Worm (Caenorhabditis elegans) whole organism, early embryonic: ENCODE results near the gene vit-2.

ENCODE experiments used
- F13C5.2 ChIP-seq: sonication (generic microtip); optimal IDR thresholded peaks from 2 replicates; lab custom pipeline; 2017; ENCODE audit warnings: mild to moderate bottlenecking, missing genetic modification characterization, inconsistent platforms, missing compliant biosample characterization
- ceh-13 ChIP-seq: fragments of 200-800 bp; sonication (Bioruptor generic); optimal IDR thresholded peaks from 2 replicates; lab custom pipeline; 2018; ENCODE audit warnings: mild to moderate bottlenecking, missing genetic modification characterization, missing compliant biosample characterization
- ceh-36 ChIP-seq: sonication (generic microtip); optimal IDR thresholded peaks from 2 replicates; lab custom pipeline; 2016; ENCODE audit warnings: missing genetic modification characterization, inconsistent platforms, missing compliant biosample characterization
- ets-7 ChIP-seq: sonication (generic microtip); optimal IDR thresholded peaks from 2 replicates; lab custom pipeline; 2016; ENCODE audit warnings: missing genotype, missing genetic modification characterization, missing compliant biosample characterization
- flt-1 ChIP-seq: fragments of 200-800 bp; sonication (Bioruptor generic); IDR thresholded peaks from 2 replicates; pipeline ENCODE4 v1.3.6; 2022; ENCODE audit warnings: missing genetic modification characterization, missing compliant biosample characterization
- hmbx-1 ChIP-seq: sonication (generic microtip); optimal IDR thresholded peaks from 2 replicates; lab custom pipeline; 2016; ENCODE audit warnings: mild to moderate bottlenecking, missing genetic modification characterization, missing compliant biosample characterization
- hnd-1 ChIP-seq: sonication (generic microtip); optimal IDR thresholded peaks from 2 replicates; lab custom pipeline; 2016; ENCODE audit warnings: missing genetic modification characterization, missing compliant biosample characterization
- sea-1 ChIP-seq: fragments of 200-800 bp; sonication (Bioruptor generic); conservative IDR thresholded peaks from 2 replicates; pipeline ENCODE4 v1.3.6; 2022; ENCODE audit warnings: missing genetic modification characterization, missing compliant biosample characterization
- tbx-37 ChIP-seq: fragments of 200-800 bp; sonication (Bioruptor generic); conservative IDR thresholded peaks from 2 replicates; pipeline ENCODE4 v1.3.6; 2022; ENCODE audit warnings: missing genetic modification reagents, missing genetic modification characterization, missing compliant biosample characterization
- tra-4 ChIP-seq: sonication (generic microtip); optimal IDR thresholded peaks from 2 replicates; lab custom pipeline; 2017; ENCODE audit warnings: missing genetic modification characterization, missing compliant biosample characterization

ce11 chrX:5116816-5117459 is 16.1 kb downstream of the vit-2 start, which contains the start of gene apl-1:
- TF ChIP-seq flt-1 (GFP tag; lab: Robert Waterston, UW) (no peak), ets-7 (tag; lab: Kevin White, UChicago) (no peak), F13C5.2 (tag; lab: Kevin White, UChicago) (no peak), hnd-1 (tag; lab: Kevin White, UChicago) (no peak), ceh-36 (tag; lab: Kevin White, UChicago) (no peak), tbx-37 (GFP tag; lab: Robert Waterston, UW) (no peak), tra-4 (tag; lab: Kevin White, UChicago) (no peak), ceh-13 (GFP tag; lab: Kevin White, UChicago) (no peak), sea-1 (GFP tag; lab: Robert Waterston, UW) (no peak), hmbx-1 (tag; lab: Kevin White, UChicago) (no peak)
